Worm (Caenorhabditis elegans) whole organism, L1 larva: ENCODE measurements around the gene Y75B8A.33.

Experiments used
- ama-1 ChIP-seq: fragments of 150-350 bp; optimal IDR thresholded peaks from 2 replicates; lab custom pipeline; 2014
- ceh-63 ChIP-seq: fragments of 200-800 bp; sonication (Bioruptor generic); optimal IDR thresholded peaks from 2 replicates; lab custom pipeline; 2018; ENCODE audit warnings: mild to moderate bottlenecking, missing genetic modification characterization, missing compliant biosample characterization
- lir-3 ChIP-seq: sonication (generic microtip); optimal IDR thresholded peaks from 2 replicates; lab custom pipeline; 2016; ENCODE audit warnings: mild to moderate bottlenecking, missing genetic modification characterization, moderate library complexity, missing compliant biosample characterization; ENCODE audit not compliant: poor library complexity
- mdl-1 ChIP-seq, 2 experiments: fragments of 150-350 bp; optimal IDR thresholded peaks; 2 replicates each; lab custom pipeline; 2014 to 2017; ENCODE audit warnings: missing biosample characterization in 2 of 2, missing genetic modification characterization in 2 of 2, inconsistent platforms in 1 of 2
- pag-3 ChIP-seq: sonication (generic microtip); optimal IDR thresholded peaks from 2 replicates; lab custom pipeline; 2017; ENCODE audit warnings: missing genetic modification characterization, mild to moderate bottlenecking, missing compliant biosample characterization, antibody characterized with exemption, borderline replicate concordance; ENCODE audit not compliant: insufficient read depth
- pqm-1 ChIP-seq: sonication (generic microtip); optimal IDR thresholded peaks from 3 replicates; lab custom pipeline; 2017; ENCODE audit warnings: missing biosample characterization, missing genetic modification characterization
- skn-1 ChIP-seq: fragments of 150-350 bp; optimal IDR thresholded peaks from 2 replicates; lab custom pipeline; 2014; ENCODE audit warnings: missing biosample characterization, missing genetic modification characterization
- sox-4 ChIP-seq: sonication (generic microtip); optimal IDR thresholded peaks from 2 replicates; lab custom pipeline; 2016; ENCODE audit warnings: missing genetic modification characterization, missing compliant biosample characterization
- unc-62 ChIP-seq: fragments of 150-350 bp; optimal IDR thresholded peaks from 2 replicates; lab custom pipeline; 2014; ENCODE audit warnings: missing biosample characterization, missing genetic modification reagents, missing genetic modification characterization
- ztf-11 ChIP-seq, 2 experiments: sonication (generic microtip); optimal IDR thresholded peaks; 2 replicates each; lab custom pipeline; 2016 to 2017; ENCODE audit warnings: missing genetic modification characterization in 2 of 2, missing biosample characterization in 1 of 2, missing compliant biosample characterization in 1 of 2

DNA sequence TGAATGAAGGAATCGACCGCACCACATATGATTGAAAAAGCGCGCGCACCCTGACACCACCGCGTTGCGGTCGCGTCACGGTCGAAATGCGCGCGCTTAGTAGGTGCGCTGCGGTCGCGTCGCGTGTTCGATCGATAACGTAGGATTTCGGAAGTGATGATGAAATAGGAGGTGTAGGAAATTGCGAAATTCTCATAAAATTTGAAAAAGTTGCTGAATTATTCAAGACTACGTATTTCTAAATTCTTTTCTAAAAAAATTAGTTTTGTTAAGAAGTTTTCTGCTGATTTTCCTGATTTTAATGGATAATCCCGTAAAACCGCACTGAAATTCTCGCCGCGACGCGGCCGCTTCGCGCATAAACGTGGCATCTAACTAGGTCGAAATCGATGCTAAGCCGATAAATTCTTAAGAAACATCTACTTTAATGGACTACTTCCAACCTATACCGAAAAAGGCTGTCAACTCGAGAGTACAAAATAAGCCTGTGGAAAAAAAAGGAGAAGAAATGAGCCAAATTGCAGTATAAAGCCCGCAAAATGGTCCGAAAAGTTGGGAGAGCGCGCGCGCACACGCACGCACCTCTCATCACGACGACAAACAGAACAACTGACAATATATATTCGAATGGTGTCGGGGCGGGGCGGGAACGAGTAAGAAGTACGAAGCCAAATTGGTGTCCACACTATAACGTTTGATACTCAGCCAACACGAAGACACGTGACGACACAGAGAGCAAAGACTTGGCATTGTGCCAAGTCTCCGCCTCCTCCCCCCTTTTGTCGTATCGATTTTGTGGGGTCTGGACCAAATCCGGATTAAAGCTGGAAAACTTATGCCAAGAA, 1.5 kb upstream of the Y75B8A.33 start, which contains the start of gene his-72:
- peak; percentile 42 to 47 for TF ChIP-seq mdl-1 (tag; optimal IDR thresholded peaks at IDR 0.05; lab: Kevin White, UChicago)
- TF ChIP-seq ceh-63 (GFP tag; lab: Kevin White, UChicago): no peak
- no peak for TF ChIP-seq ama-1 (lab: Kevin White, UChicago)
- TF ChIP-seq pqm-1 (tag; lab: Kevin White, UChicago): no peak
- peak in 1 of 2 experiments; percentile 60 for TF ChIP-seq ztf-11 (tag; optimal IDR thresholded peaks at IDR 0.05; lab: Kevin White, UChicago)
- no peak for TF ChIP-seq sox-4 (tag; lab: Kevin White, UChicago)
- no peak for TF ChIP-seq unc-62
- no peak for TF ChIP-seq skn-1 (tag; lab: Kevin White, UChicago)
- TF ChIP-seq pag-3: no peak
- peak; percentile 13 for TF ChIP-seq lir-3 (tag; lab: Kevin White, UChicago)
